Worm (Caenorhabditis elegans) whole organism, early embryonic: ENCODE measurements around the gene mom-2.

Source experiments
- ama-1 ChIP-seq: fragments of 150-350 bp; optimal IDR thresholded peaks from 2 replicates; lab custom pipeline; 2014
- hmg-4 ChIP-seq: fragments of 200-800 bp; sonication (Bioruptor generic); optimal IDR thresholded peaks from 2 replicates; lab custom pipeline; 2018; ENCODE audit warnings: mild to moderate bottlenecking, missing genetic modification characterization, missing compliant biosample characterization
- pes-1 ChIP-seq: fragments of 200-800 bp; sonication (Bioruptor generic); IDR thresholded peaks from 2 replicates; pipeline ENCODE4 v1.3.6; 2022; ENCODE audit warnings: missing genetic modification reagents, missing genetic modification characterization, missing compliant biosample characterization
- sea-1 ChIP-seq: fragments of 200-800 bp; sonication (Bioruptor generic); conservative IDR thresholded peaks from 2 replicates; pipeline ENCODE4 v1.3.6; 2022; ENCODE audit warnings: missing genetic modification characterization, missing compliant biosample characterization

DNA sequence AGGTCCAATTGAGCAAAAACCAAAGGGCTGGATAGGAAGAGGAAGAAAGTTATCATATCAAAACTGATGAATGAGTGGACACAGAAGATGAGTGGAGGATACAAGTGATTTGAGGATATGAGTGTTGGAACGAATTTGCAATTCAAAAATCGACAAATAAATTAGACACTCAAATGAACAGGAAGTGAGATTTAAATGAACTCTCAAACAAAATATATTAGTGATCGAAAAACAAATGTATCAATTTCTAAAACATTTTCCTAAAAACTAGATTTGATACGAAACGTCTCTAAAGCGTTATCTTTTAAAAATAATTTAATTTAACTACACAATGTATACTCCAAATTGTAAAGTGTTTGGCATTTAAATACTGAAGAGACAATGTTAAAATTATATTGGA is 19.6 kb downstream of the mom-2 start, which contains the start of gene F38E1.10:
- TF ChIP-seq ama-1 (lab: Kevin White, UChicago) (no peak), hmg-4 (GFP tag; lab: Kevin White, UChicago) (no peak), pes-1 (no peak), sea-1 (GFP tag; lab: Robert Waterston, UW) (no peak)
